Fruit fly (Drosophila melanogaster) whole organism, pupa: ENCODE measurements around the gene CG5276.

Source experiments
- CG10348 ChIP-seq: fragments of 200-800 bp; sonication (Bioruptor generic); IDR thresholded peaks from 2 replicates; pipeline ENCODE4 v1.3.6; 2022; ENCODE audit warnings: missing biosample characterization, missing genetic modification characterization
- CG12605 ChIP-seq: fragments of 200-800 bp; sonication (Bioruptor generic); IDR thresholded peaks from 2 replicates; pipeline ENCODE4 v1.3.6; 2022; ENCODE audit warnings: missing biosample characterization, missing genetic modification characterization
- CG13204 ChIP-seq: fragments of 200-800 bp; sonication (Bioruptor generic); optimal IDR thresholded peaks from 2 replicates; lab custom pipeline; 2018; ENCODE audit warnings: missing biosample characterization, mild to moderate bottlenecking, missing genetic modification characterization, moderate library complexity
- CG14655 ChIP-seq: fragments of 200-800 bp; sonication (Bioruptor generic); optimal IDR thresholded peaks from 3 replicates; lab custom pipeline; 2017; ENCODE audit warnings: mild to moderate bottlenecking, missing biosample characterization, missing genetic modification reagents, missing genetic modification characterization
- CG15710 ChIP-seq: fragments of 200-800 bp; sonication (Bioruptor generic); optimal IDR thresholded peaks from 2 replicates; lab custom pipeline; 2018; ENCODE audit warnings: missing biosample characterization, mild to moderate bottlenecking, missing genetic modification characterization, moderate library complexity
- CG17806 ChIP-seq: fragments of 200-800 bp; sonication (Bioruptor generic); optimal IDR thresholded peaks from 2 replicates; lab custom pipeline; 2018; ENCODE audit warnings: missing biosample characterization, mild to moderate bottlenecking, missing genetic modification characterization, moderate library complexity
- CG32121 ChIP-seq: fragments of 200-800 bp; sonication (Bioruptor generic); IDR thresholded peaks from 2 replicates; pipeline ENCODE4 v1.3.6; 2022; ENCODE audit warnings: missing biosample characterization, missing genetic modification characterization
- CG34367 ChIP-seq: fragments of 200-800 bp; sonication (Bioruptor generic); optimal IDR thresholded peaks from 2 replicates; lab custom pipeline; 2018; ENCODE audit warnings: missing biosample characterization, mild to moderate bottlenecking, missing genetic modification characterization
- CG4496 ChIP-seq: fragments of 200-800 bp; sonication (Bioruptor generic); IDR thresholded peaks from 3 replicates; pipeline ENCODE4 v1.3.6; 2022; ENCODE audit warnings: missing biosample characterization, missing genetic modification characterization
- CG8159 ChIP-seq: fragments of 200-800 bp; sonication (Bioruptor generic); optimal IDR thresholded peaks from 3 replicates; lab custom pipeline; 2018; ENCODE audit warnings: missing biosample characterization, mild to moderate bottlenecking, missing genetic modification characterization, moderate library complexity
- CG8301 ChIP-seq: fragments of 200-800 bp; sonication (Bioruptor generic); optimal IDR thresholded peaks from 2 replicates; lab custom pipeline; 2018; ENCODE audit warnings: missing biosample characterization, mild to moderate bottlenecking, missing genetic modification characterization
- CG9948 ChIP-seq: fragments of 200-800 bp; sonication (Bioruptor generic); optimal IDR thresholded peaks from 2 replicates; lab custom pipeline; 2018; ENCODE audit warnings: missing biosample characterization, mild to moderate bottlenecking, missing genetic modification characterization, moderate library complexity
- D1 ChIP-seq: fragments of 200-800 bp; sonication (Bioruptor generic); optimal IDR thresholded peaks from 2 replicates; lab custom pipeline; 2018; ENCODE audit warnings: missing biosample characterization, mild to moderate bottlenecking, missing genetic modification characterization, moderate library complexity
- EcR ChIP-seq: fragments of 200-800 bp; sonication (Bioruptor generic); optimal IDR thresholded peaks from 3 replicates; lab custom pipeline; 2019; ENCODE audit warnings: missing biosample characterization, missing genetic modification characterization, mild to moderate bottlenecking, moderate library complexity, missing genetic modification reagents
- Ets98B ChIP-seq: fragments of 200-800 bp; sonication (Bioruptor generic); IDR thresholded peaks from 2 replicates; pipeline ENCODE4 v1.3.6; 2022; ENCODE audit warnings: missing biosample characterization, missing genetic modification characterization
- Pif1A ChIP-seq: fragments of 200-800 bp; sonication (Bioruptor generic); optimal IDR thresholded peaks from 3 replicates; lab custom pipeline; 2016; ENCODE audit warnings: missing biosample characterization, missing genetic modification characterization
- Pif1B ChIP-seq: fragments of 200-800 bp; sonication (Bioruptor generic); optimal IDR thresholded peaks from 3 replicates; lab custom pipeline; 2016; ENCODE audit warnings: missing biosample characterization, missing genetic modification characterization
- Snoo ChIP-seq: fragments of 200-800 bp; sonication (Bioruptor generic); optimal IDR thresholded peaks from 3 replicates; lab custom pipeline; 2017; ENCODE audit warnings: missing biosample characterization, mild to moderate bottlenecking, missing genetic modification characterization, inconsistent platforms
- fd96Ca ChIP-seq: fragments of 200-800 bp; sonication (Bioruptor generic); IDR thresholded peaks from 3 replicates; pipeline ENCODE4 v1.3.6; 2022; ENCODE audit warnings: missing biosample characterization, missing genetic modification characterization
- gl ChIP-seq: fragments of 200-800 bp; sonication (Bioruptor generic); optimal IDR thresholded peaks from 2 replicates; lab custom pipeline; 2018; ENCODE audit warnings: missing biosample characterization, mild to moderate bottlenecking, missing genetic modification characterization
- rn ChIP-seq: fragments of 200-800 bp; sonication (Bioruptor generic); IDR thresholded peaks from 2 replicates; pipeline ENCODE4 v1.3.6; 2022; ENCODE audit warnings: missing biosample characterization, missing genetic modification characterization

Gene CG5276

dm6 chr3R:11412371-11412770 lies 19.2 kb upstream of the CG5276 start, which contains the start of gene Ipo9:
Gene Ipo9, plus strand, starts transcription at chr3R:11412522.
- TF ChIP-seq CG12605 (GFP tag; lab: Robert Waterston, UW), result no peak
- no peak for TF ChIP-seq CG32121 (GFP tag; lab: Robert Waterston, UW)
- TF ChIP-seq Snoo (tag; lab: Kevin White, UChicago), result no peak
- TF ChIP-seq CG4496 (GFP tag; lab: Robert Waterston, UW), result no peak
- TF ChIP-seq CG13204 (GFP tag; lab: Kevin White, UChicago), result no peak

DNA sequence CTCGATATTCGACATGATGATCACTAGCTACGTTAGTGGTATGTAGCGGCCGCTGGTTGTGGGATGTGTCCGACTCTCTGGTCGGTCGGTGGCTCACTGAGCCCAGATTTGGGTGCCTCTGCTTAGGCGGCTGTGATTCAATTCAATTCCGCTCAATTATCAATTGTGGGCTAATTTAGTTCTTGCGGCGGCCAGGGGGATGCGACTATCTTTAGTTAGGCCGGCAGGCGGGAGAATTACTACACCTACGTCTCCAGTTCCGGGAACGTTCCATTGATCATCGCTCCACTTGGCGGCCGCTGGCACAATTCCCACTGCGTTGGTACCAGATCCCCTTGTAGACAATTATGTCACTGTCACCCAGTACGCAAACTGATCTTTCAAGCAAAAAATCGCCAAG lies 13.0 kb upstream of the CG5276 start, which contains the start of the genes bumpel and CG45676:
Gene bumpel, minus strand, starts transcription at position 101 of the 400 bp plus-strand sequence.
Gene CG45676, plus strand, starts transcription at position 318 of the 400 bp plus-strand sequence.
- TF ChIP-seq CG9948 (tag; lab: Kevin White, UChicago) (no peak), fd96Ca (no peak), CG10348 (GFP tag; lab: Robert Waterston, UW) (no peak), CG13204 (GFP tag; lab: Kevin White, UChicago) (no peak), rn (GFP tag; lab: Robert Waterston, UW) (no peak), Pif1A (GFP tag; lab: Kevin White, UChicago) (no peak), EcR (no peak), gl (tag; lab: Kevin White, UChicago) (no peak), CG17806 (tag; lab: Kevin White, UChicago) (no peak), CG4496 (GFP tag; lab: Robert Waterston, UW) (no peak), Ets98B (GFP tag; lab: Robert Waterston, UW) (no peak), CG15710 (tag; lab: Kevin White, UChicago) (no peak), CG14655 (GFP tag; lab: Kevin White, UChicago) (no peak), Snoo (tag; lab: Kevin White, UChicago) (no peak), D1 (no peak), CG34367 (no peak), CG32121 (GFP tag; lab: Robert Waterston, UW) (no peak), CG8301 (no peak)

DNA sequence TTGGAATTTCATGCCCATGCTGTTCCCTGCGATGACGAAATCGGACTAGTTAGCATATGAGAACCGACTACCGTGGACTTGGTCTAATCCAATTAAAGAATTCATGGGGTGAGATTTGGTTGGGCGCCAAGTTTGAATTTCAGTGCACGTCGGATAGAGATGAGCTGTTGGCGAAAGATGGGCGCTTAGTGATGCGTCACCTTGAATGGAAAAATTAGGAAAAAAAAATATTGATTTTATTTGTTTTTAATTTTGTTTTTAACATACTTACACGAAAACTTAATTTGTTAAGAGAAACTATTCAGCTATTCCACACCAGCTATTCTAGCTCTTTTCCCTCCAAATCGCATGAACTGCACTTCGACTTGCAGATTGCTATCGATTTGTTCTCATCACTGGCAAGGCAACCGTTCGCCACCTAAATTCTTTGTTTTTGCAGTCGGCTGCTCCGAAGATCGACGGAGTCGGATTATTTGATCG lies 9.9 kb upstream of the CG5276 start, which contains the start of the genes ninaG and Sptz:
Gene ninaG, minus strand, starts transcription at position 51 of the 480 bp plus-strand sequence.
Gene Sptz, plus strand, starts transcription at position 450 of the 480 bp plus-strand sequence.
- no peak for TF ChIP-seq D1
- TF ChIP-seq Pif1B (GFP tag; lab: Kevin White, UChicago), result no peak
- peak; percentile 98 for TF ChIP-seq fd96Ca
- peak; percentile 85 for TF ChIP-seq CG17806 (tag; lab: Kevin White, UChicago)
- peak; percentile 64 for TF ChIP-seq gl (tag; lab: Kevin White, UChicago)
- TF ChIP-seq CG8301, result no peak
- TF ChIP-seq CG8159 (tag; lab: Kevin White, UChicago), result peak; percentile 88
- TF ChIP-seq CG4496 (GFP tag; lab: Robert Waterston, UW), result peak; percentile 93
- no peak for TF ChIP-seq Pif1A (GFP tag; lab: Kevin White, UChicago)
- TF ChIP-seq CG9948 (tag; lab: Kevin White, UChicago), result peak; percentile 85
- TF ChIP-seq EcR, result no peak
- peak; percentile 89 for TF ChIP-seq CG10348 (GFP tag; lab: Robert Waterston, UW)
- peak; percentile 79 for TF ChIP-seq CG12605 (GFP tag; lab: Robert Waterston, UW)
- TF ChIP-seq rn (GFP tag; lab: Robert Waterston, UW), result peak; percentile 92
- peak; percentile 85 for TF ChIP-seq CG34367
- no peak for TF ChIP-seq CG14655 (GFP tag; lab: Kevin White, UChicago)
- peak; percentile 91 for TF ChIP-seq Ets98B (GFP tag; lab: Robert Waterston, UW)
- TF ChIP-seq Snoo (tag; lab: Kevin White, UChicago), result peak; percentile 90
- TF ChIP-seq CG13204 (GFP tag; lab: Kevin White, UChicago), result no peak
- TF ChIP-seq CG32121 (GFP tag; lab: Robert Waterston, UW), result peak; percentile 94
- peak; percentile 88 for TF ChIP-seq CG15710 (tag; lab: Kevin White, UChicago)

DNA sequence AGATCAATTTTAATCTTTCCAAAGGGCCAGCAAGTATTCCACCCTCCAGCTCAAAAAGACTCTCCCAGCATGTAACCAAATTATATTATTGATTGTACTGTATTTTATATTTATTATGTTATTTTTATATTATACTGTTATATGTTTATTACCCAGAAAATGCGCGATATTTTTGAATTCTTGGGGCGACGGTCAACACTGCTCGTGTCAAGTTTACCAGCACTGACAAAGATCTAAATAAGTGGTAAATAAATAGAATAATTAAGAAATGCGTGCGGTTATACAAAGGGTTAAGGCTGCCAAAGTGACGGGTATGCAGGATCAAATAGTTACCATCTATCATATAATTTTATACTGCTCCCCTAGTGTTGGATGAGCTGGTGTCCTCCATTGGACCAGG lies 1.7 kb upstream of the CG5276 start, which contains the start of gene Dtd:
Gene Dtd, plus strand, starts transcription at position 248 of the 400 bp plus-strand sequence.
- no peak for TF ChIP-seq D1
- no peak for TF ChIP-seq CG8301
- TF ChIP-seq CG15710 (tag; lab: Kevin White, UChicago), result no peak
- no peak for TF ChIP-seq gl (tag; lab: Kevin White, UChicago)
- TF ChIP-seq CG32121 (GFP tag; lab: Robert Waterston, UW), result no peak
- no peak for TF ChIP-seq CG34367
- TF ChIP-seq, all 21 proteins: peak for 0

- TF ChIP-seq CG15710 (tag; lab: Kevin White, UChicago) (no peak), CG17806 (tag; lab: Kevin White, UChicago) (no peak), rn (GFP tag; lab: Robert Waterston, UW) (no peak), EcR (no peak), CG32121 (GFP tag; lab: Robert Waterston, UW) (no peak)
Measured at dm6 chr3R:11430307-11430706, 1.2 kb upstream of the CG5276 start.

dm6 chr3R:11435537-11436234 lies 4.1 kb downstream of the CG5276 start, which contains the start of the genes Exd2 and CG5281:
Gene Exd2, minus strand, starts transcription at chr3R:11435703.
Gene CG5281, plus strand, starts transcription at chr3R:11435850.
- peak; percentile 14 for TF ChIP-seq CG8159 (tag; lab: Kevin White, UChicago)
- no peak for TF ChIP-seq Snoo (tag; lab: Kevin White, UChicago)
- 0 out of 3 replicates have a peak, but pooled peaks have one; percentile 10 for TF ChIP-seq fd96Ca
- TF ChIP-seq CG9948 (tag; lab: Kevin White, UChicago), result peak; percentile 6
- peak; percentile 80 for TF ChIP-seq EcR
- TF ChIP-seq Pif1A (GFP tag; lab: Kevin White, UChicago), result no peak
- TF ChIP-seq CG15710 (tag; lab: Kevin White, UChicago), result peak; percentile 5
